Worm (Caenorhabditis elegans) whole organism, late embryonic: ENCODE results near the gene C33D9.3.
A peak's percentile ranks its signal among the peaks of the same experiment; 100 is the strongest.

ENCODE experiments used
- C08G9.2 ChIP-seq: sonication (generic microtip); optimal IDR thresholded peaks from 2 replicates; lab custom pipeline; 2016; ENCODE audit warnings: mild to moderate bottlenecking, missing genetic modification characterization, moderate library complexity, missing compliant biosample characterization
- C38D4.7 ChIP-seq: fragments of 200-800 bp; sonication (Bioruptor generic); optimal IDR thresholded peaks from 2 replicates; lab custom pipeline; 2018; ENCODE audit warnings: mild to moderate bottlenecking, missing genetic modification characterization, moderate library complexity, missing compliant biosample characterization
- F13H6.1 ChIP-seq: sonication (generic microtip); optimal IDR thresholded peaks from 2 replicates; lab custom pipeline; 2016; ENCODE audit warnings: missing genetic modification characterization, missing compliant biosample characterization
- K02D7.2 ChIP-seq: sonication (generic microtip); optimal IDR thresholded peaks from 2 replicates; lab custom pipeline; 2017; ENCODE audit warnings: mild to moderate bottlenecking, missing genetic modification characterization, missing compliant biosample characterization
- T23F11.4 ChIP-seq: fragments of 200-800 bp; sonication (Bioruptor generic); optimal IDR thresholded peaks from 2 replicates; lab custom pipeline; 2018; ENCODE audit warnings: mild to moderate bottlenecking, missing genetic modification characterization, missing compliant biosample characterization
- ahr-1 ChIP-seq: sonication (generic microtip); optimal IDR thresholded peaks from 2 replicates; lab custom pipeline; 2016; ENCODE audit warnings: missing genetic modification characterization, missing compliant biosample characterization
- ama-1 ChIP-seq: fragments of 150-350 bp; optimal IDR thresholded peaks from 2 replicates; lab custom pipeline; 2014
- ceh-14 ChIP-seq: sonication (generic microtip); optimal IDR thresholded peaks from 2 replicates; lab custom pipeline; 2016; ENCODE audit warnings: missing genotype, missing genetic modification characterization, missing compliant biosample characterization
- ceh-18 ChIP-seq: sonication (generic microtip); optimal IDR thresholded peaks from 2 replicates; lab custom pipeline; 2016; ENCODE audit warnings: missing genetic modification characterization, missing compliant biosample characterization
- ceh-19 ChIP-seq: fragments of 200-800 bp; sonication (Bioruptor generic); optimal IDR thresholded peaks from 2 replicates; lab custom pipeline; 2018; ENCODE audit warnings: mild to moderate bottlenecking, missing genetic modification characterization, missing compliant biosample characterization
- ceh-2 ChIP-seq: sonication (generic microtip); optimal IDR thresholded peaks from 2 replicates; lab custom pipeline; 2016; ENCODE audit warnings: missing genotype, missing genetic modification characterization, missing compliant biosample characterization
- ceh-22 ChIP-seq: sonication (generic microtip); optimal IDR thresholded peaks from 2 replicates; lab custom pipeline; 2017; ENCODE audit warnings: missing biosample characterization, missing genetic modification characterization
- ceh-30 ChIP-seq: fragments of 150-350 bp; optimal IDR thresholded peaks from 2 replicates; lab custom pipeline; 2014; ENCODE audit warnings: missing biosample characterization, missing genetic modification characterization
- ceh-31 ChIP-seq: sonication (generic microtip); optimal IDR thresholded peaks from 2 replicates; lab custom pipeline; 2016; ENCODE audit warnings: missing genetic modification characterization, missing compliant biosample characterization
- ceh-34 ChIP-seq: sonication (generic microtip); optimal IDR thresholded peaks from 2 replicates; lab custom pipeline; 2016; ENCODE audit warnings: mild to moderate bottlenecking, missing genetic modification characterization, missing compliant biosample characterization
- ceh-48 ChIP-seq: sonication (generic microtip); optimal IDR thresholded peaks from 2 replicates; lab custom pipeline; 2016; ENCODE audit warnings: missing genetic modification characterization, inconsistent platforms, missing compliant biosample characterization
- ceh-6 ChIP-seq: fragments of 200-800 bp; sonication (Bioruptor generic); optimal IDR thresholded peaks from 2 replicates; lab custom pipeline; 2018; ENCODE audit warnings: mild to moderate bottlenecking, missing genetic modification characterization, missing compliant biosample characterization
- che-1 ChIP-seq: sonication (generic microtip); optimal IDR thresholded peaks from 2 replicates; lab custom pipeline; 2016; ENCODE audit warnings: mild to moderate bottlenecking, missing genetic modification characterization, missing compliant biosample characterization
- dmd-4 ChIP-seq: sonication (generic microtip); optimal IDR thresholded peaks from 2 replicates; lab custom pipeline; 2016; ENCODE audit warnings: borderline replicate concordance, missing genetic modification characterization, missing compliant biosample characterization
- elt-2 ChIP-seq: sonication (generic microtip); optimal IDR thresholded peaks from 2 replicates; lab custom pipeline; 2016; ENCODE audit warnings: missing genetic modification reagents, missing genetic modification characterization, missing compliant biosample characterization
- eyg-1 ChIP-seq: sonication (generic microtip); optimal IDR thresholded peaks from 2 replicates; lab custom pipeline; 2016; ENCODE audit warnings: missing genotype, missing genetic modification characterization, missing compliant biosample characterization
- fax-1 ChIP-seq: sonication (generic microtip); optimal IDR thresholded peaks from 2 replicates; lab custom pipeline; 2016; ENCODE audit warnings: missing genotype, missing genetic modification characterization, missing compliant biosample characterization
- fkh-10 ChIP-seq: fragments of 150-350 bp; optimal IDR thresholded peaks from 2 replicates; lab custom pipeline; 2014; ENCODE audit warnings: missing biosample characterization, missing genetic modification reagents, missing genetic modification characterization
- fkh-6 ChIP-seq: sonication (generic microtip); optimal IDR thresholded peaks from 2 replicates; lab custom pipeline; 2016; ENCODE audit warnings: missing genetic modification characterization, missing compliant biosample characterization
- hlh-13 ChIP-seq: fragments of 200-800 bp; sonication (Bioruptor generic); optimal IDR thresholded peaks from 2 replicates; lab custom pipeline; 2018; ENCODE audit warnings: mild to moderate bottlenecking, missing genetic modification characterization, missing compliant biosample characterization
- hlh-15 ChIP-seq: sonication (generic microtip); optimal IDR thresholded peaks from 2 replicates; lab custom pipeline; 2016; ENCODE audit warnings: missing genetic modification characterization, missing compliant biosample characterization
- hlh-6 ChIP-seq: sonication (generic microtip); optimal IDR thresholded peaks from 2 replicates; lab custom pipeline; 2016; ENCODE audit warnings: missing genotype, missing genetic modification characterization, missing compliant biosample characterization
- hlh-8 ChIP-seq: sonication (generic microtip); optimal IDR thresholded peaks from 2 replicates; lab custom pipeline; 2016; ENCODE audit warnings: missing genotype, missing genetic modification characterization, missing compliant biosample characterization
- lin-11 ChIP-seq: fragments of 200-800 bp; sonication (Bioruptor generic); optimal IDR thresholded peaks from 2 replicates; lab custom pipeline; 2018; ENCODE audit warnings: mild to moderate bottlenecking, missing genetic modification characterization, missing compliant biosample characterization
- madf-2 ChIP-seq: sonication (generic microtip); optimal IDR thresholded peaks from 2 replicates; lab custom pipeline; 2017; ENCODE audit warnings: missing genetic modification characterization, missing compliant biosample characterization
- nfya-1 ChIP-seq: sonication (generic microtip); optimal IDR thresholded peaks from 2 replicates; lab custom pipeline; 2017; ENCODE audit warnings: missing genetic modification characterization, mild to moderate bottlenecking, missing compliant biosample characterization, antibody characterized with exemption, moderate library complexity
- nhr-11 ChIP-seq: fragments of 150-350 bp; optimal IDR thresholded peaks from 2 replicates; lab custom pipeline; 2014; ENCODE audit warnings: missing biosample characterization, missing genetic modification characterization
- nhr-232 ChIP-seq: sonication (generic microtip); optimal IDR thresholded peaks from 2 replicates; lab custom pipeline; 2016; ENCODE audit warnings: missing genetic modification characterization, missing compliant biosample characterization
- npax-4 ChIP-seq: sonication (generic microtip); optimal IDR thresholded peaks from 2 replicates; lab custom pipeline; 2016; ENCODE audit warnings: missing genetic modification characterization, missing compliant biosample characterization
- pqm-1 ChIP-seq: sonication (generic microtip); optimal IDR thresholded peaks from 2 replicates; lab custom pipeline; 2016; ENCODE audit warnings: missing genetic modification characterization, missing compliant biosample characterization
- ref-2 ChIP-seq: sonication (generic microtip); optimal IDR thresholded peaks from 2 replicates; lab custom pipeline; 2016; ENCODE audit warnings: missing genetic modification characterization, missing compliant biosample characterization
- sdc-2 ChIP-seq: sonication (generic microtip); optimal IDR thresholded peaks from 2 replicates; lab custom pipeline; 2016; ENCODE audit warnings: missing genotype, missing genetic modification characterization, missing compliant biosample characterization
- sox-2 ChIP-seq: fragments of 200-800 bp; sonication (Bioruptor generic); IDR thresholded peaks from 2 replicates; pipeline ENCODE4 v1.3.6; 2022; ENCODE audit warnings: missing genetic modification reagents, missing genetic modification characterization, missing compliant biosample characterization
- syd-9 ChIP-seq: sonication (generic microtip); optimal IDR thresholded peaks from 2 replicates; lab custom pipeline; 2016; ENCODE audit warnings: mild to moderate bottlenecking, missing genetic modification characterization, moderate library complexity, missing compliant biosample characterization
- tbx-2 ChIP-seq: sonication (generic microtip); optimal IDR thresholded peaks from 2 replicates; lab custom pipeline; 2016; ENCODE audit warnings: missing genetic modification characterization, missing compliant biosample characterization
- tbx-7 ChIP-seq: sonication (generic microtip); optimal IDR thresholded peaks from 2 replicates; lab custom pipeline; 2016; ENCODE audit warnings: missing genotype, missing genetic modification characterization, missing compliant biosample characterization
- unc-3 ChIP-seq, 2 experiments: fragments of 200-800 bp in 1 of 2; sonication (Bioruptor generic) in 1 of 2; sonication (generic microtip) in 1 of 2; conservative IDR thresholded peaks in 1 of 2; optimal IDR thresholded peaks in 1 of 2; 2 replicates each; pipeline versions ENCODE4 v1.3.6 to Lab custom; 2016 to 2022; ENCODE audit warnings: missing compliant biosample characterization in 2 of 2, missing genetic modification characterization in 2 of 2, missing genetic modification reagents in 1 of 2
- unc-42 ChIP-seq: sonication (generic microtip); optimal IDR thresholded peaks from 2 replicates; lab custom pipeline; 2016; ENCODE audit warnings: missing genotype, missing genetic modification characterization, missing compliant biosample characterization
- unc-55 ChIP-seq: sonication (generic microtip); optimal IDR thresholded peaks from 2 replicates; lab custom pipeline; 2017; ENCODE audit warnings: missing biosample characterization, missing genetic modification reagents, missing genetic modification characterization
- unc-86 ChIP-seq: sonication (generic microtip); optimal IDR thresholded peaks from 2 replicates; lab custom pipeline; 2016; ENCODE audit warnings: missing genetic modification characterization, missing compliant biosample characterization
- zip-5 ChIP-seq: sonication (generic microtip); optimal IDR thresholded peaks from 2 replicates; lab custom pipeline; 2016; ENCODE audit warnings: missing genetic modification characterization, missing compliant biosample characterization
- ztf-16 ChIP-seq: sonication (generic microtip); optimal IDR thresholded peaks from 2 replicates; lab custom pipeline; 2017; ENCODE audit warnings: missing genetic modification characterization, missing compliant biosample characterization

The C33D9.3 gene

ce11 chrIV:8762471-8762870 lies 30.2 kb downstream of the C33D9.3 start:
- TF ChIP-seq sdc-2 (tag; lab: Kevin White, UChicago): no peak
- no peak for TF ChIP-seq fkh-6 (tag; lab: Kevin White, UChicago)
- TF ChIP-seq zip-5 (tag; lab: Kevin White, UChicago): no peak
- TF ChIP-seq elt-2 (tag; lab: Kevin White, UChicago): no peak
- TF ChIP-seq ceh-6 (GFP tag; lab: Kevin White, UChicago): no peak
- TF ChIP-seq madf-2 (tag; lab: Kevin White, UChicago): no peak
- TF ChIP-seq sox-2 (GFP tag; lab: Robert Waterston, UW): no peak
- TF ChIP-seq unc-42 (tag; lab: Kevin White, UChicago): peak; percentile 84
- peak; percentile 49 for TF ChIP-seq ceh-34 (tag; lab: Kevin White, UChicago)
- no peak for TF ChIP-seq unc-55 (GFP tag; lab: Kevin White, UChicago)
- no peak for TF ChIP-seq dmd-4 (tag; lab: Kevin White, UChicago)
- peak; percentile 44 for TF ChIP-seq tbx-2 (tag; lab: Kevin White, UChicago)
- TF ChIP-seq ceh-22 (tag; lab: Kevin White, UChicago): no peak
- TF ChIP-seq hlh-15 (tag; lab: Kevin White, UChicago): no peak
- TF ChIP-seq eyg-1 (tag; lab: Kevin White, UChicago): no peak
- TF ChIP-seq ceh-19 (GFP tag; lab: Kevin White, UChicago): no peak
- TF ChIP-seq ztf-16 (tag; lab: Kevin White, UChicago): no peak
- no peak for TF ChIP-seq fkh-10
- TF ChIP-seq ref-2 (tag; lab: Kevin White, UChicago): no peak
- TF ChIP-seq lin-11 (tag; lab: Kevin White, UChicago): no peak
- no peak for TF ChIP-seq ahr-1 (tag; lab: Kevin White, UChicago)
- TF ChIP-seq npax-4 (tag; lab: Kevin White, UChicago): no peak
- TF ChIP-seq che-1: no peak
- peak; percentile 52 for TF ChIP-seq nfya-1
- TF ChIP-seq ceh-18 (tag; lab: Kevin White, UChicago): peak; percentile 20
- no peak for TF ChIP-seq ama-1
- peak; percentile 92 for TF ChIP-seq ceh-48 (tag; lab: Kevin White, UChicago)
- no peak for TF ChIP-seq hlh-6 (tag; lab: Kevin White, UChicago)
- TF ChIP-seq nhr-11 (tag; lab: Kevin White, UChicago): no peak
- TF ChIP-seq hlh-8: peak; percentile 69
- no peak for TF ChIP-seq unc-3 (GFP tag; conservative IDR thresholded peaks at IDR 0.05; lab: Robert Waterston, UW)
- TF ChIP-seq unc-3 (tag; optimal IDR thresholded peaks at IDR 0.05; lab: Kevin White, UChicago): no peak
- TF ChIP-seq T23F11.4: no peak
- no peak for TF ChIP-seq ceh-14 (tag; lab: Kevin White, UChicago)
- no peak for TF ChIP-seq F13H6.1 (tag; lab: Kevin White, UChicago)
- TF ChIP-seq ceh-30: no peak
- TF ChIP-seq syd-9 (tag; lab: Kevin White, UChicago): no peak
- no peak for TF ChIP-seq K02D7.2 (tag; lab: Kevin White, UChicago)
- no peak for TF ChIP-seq C08G9.2
- TF ChIP-seq ceh-31: peak; percentile 82
- TF ChIP-seq pqm-1 (tag; lab: Kevin White, UChicago): no peak
- no peak for TF ChIP-seq ceh-2 (tag; lab: Kevin White, UChicago)
- no peak for TF ChIP-seq unc-86 (tag; lab: Kevin White, UChicago)
- TF ChIP-seq nhr-232 (tag; lab: Kevin White, UChicago): no peak
- TF ChIP-seq fax-1 (tag; lab: Kevin White, UChicago): no peak
- no peak for TF ChIP-seq hlh-13 (GFP tag; lab: Kevin White, UChicago)
- no peak for TF ChIP-seq C38D4.7 (GFP tag; lab: Kevin White, UChicago)
- no peak for TF ChIP-seq tbx-7
- TF ChIP-seq, all 69 proteins: peak for 8
